Fruit fly (Drosophila melanogaster) whole organism, prepupa: ENCODE data around the gene Hs6st.

ENCODE experiments used
- Blimp-1 ChIP-seq: fragments of 200-800 bp; sonication (Bioruptor generic); optimal IDR thresholded peaks from 3 replicates; lab custom pipeline; 2017; ENCODE audit warnings: missing biosample characterization, missing genetic modification characterization, mild to moderate bottlenecking, moderate library complexity, missing genetic modification reagents
- CG3032 ChIP-seq: fragments of 200-800 bp; optimal IDR thresholded peaks from 2 replicates; lab custom pipeline; 2019; ENCODE audit warnings: missing biosample characterization, mild to moderate bottlenecking, missing genetic modification characterization, moderate library complexity
- CG6163 ChIP-seq: fragments of 200-800 bp; sonication (Bioruptor generic); IDR thresholded peaks from 3 replicates; pipeline ENCODE4 v1.3.6; 2022; ENCODE audit warnings: missing biosample characterization, missing genetic modification characterization
- CG6854 ChIP-seq: fragments of 200-800 bp; sonication (Bioruptor generic); optimal IDR thresholded peaks from 2 replicates; lab custom pipeline; 2017; ENCODE audit warnings: missing biosample characterization, mild to moderate bottlenecking, missing genetic modification characterization
- CG8319 ChIP-seq: fragments of 200-800 bp; sonication (Bioruptor generic); optimal IDR thresholded peaks from 3 replicates; lab custom pipeline; 2016; ENCODE audit warnings: missing biosample characterization, missing genetic modification characterization
- Gug ChIP-seq: fragments of 200-800 bp; sonication (Bioruptor generic); IDR thresholded peaks from 2 replicates; pipeline ENCODE4 v1.3.6; 2022; ENCODE audit warnings: missing biosample characterization, missing genetic modification characterization
- Hr39 ChIP-seq: fragments of 200-800 bp; sonication (Bioruptor generic); optimal IDR thresholded peaks from 2 replicates; lab custom pipeline; 2016; ENCODE audit warnings: missing biosample characterization, missing genetic modification characterization
- cyc ChIP-seq: fragments of 200-800 bp; sonication (Bioruptor generic); optimal IDR thresholded peaks from 3 replicates; lab custom pipeline; 2016; ENCODE audit warnings: missing biosample characterization, missing genetic modification characterization
- ss ChIP-seq, 2 experiments: fragments of 200-800 bp; sonication (Bioruptor generic); optimal IDR thresholded peaks; 2 replicates in 1 of 2; 3 replicates in 1 of 2; lab custom pipeline; 2017 to 2018; ENCODE audit warnings: mild to moderate bottlenecking in 2 of 2, missing biosample characterization in 2 of 2, missing genetic modification characterization in 2 of 2, moderate library complexity in 1 of 2

dm6 chr3R:20057501-20057900 lies 49.2 kb upstream of the Hs6st start, which contains the start of gene mdlc:
- TF ChIP-seq cyc (GFP tag; lab: Kevin White, UChicago): no peak
- no peak for TF ChIP-seq CG6854 (GFP tag; lab: Kevin White, UChicago)
- TF ChIP-seq Hr39 (GFP tag; lab: Kevin White, UChicago): no peak
- TF ChIP-seq ss (GFP tag; optimal IDR thresholded peaks at IDR 0.05; lab: Kevin White, UChicago): no peak
- TF ChIP-seq CG3032 (tag; lab: Kevin White, UChicago): no peak
- TF ChIP-seq Blimp-1: no peak
- no peak for TF ChIP-seq CG8319 (GFP tag; lab: Kevin White, UChicago)
- TF ChIP-seq CG6163 (GFP tag; lab: Robert Waterston, UW): no peak
- no peak for TF ChIP-seq Gug (GFP tag; lab: Robert Waterston, UW)
